Worm (Caenorhabditis elegans) whole organism, late embryonic: Measurements from ENCODE around the gene B0554.5.

Experiments
- ama-1 ChIP-seq: fragments of 150-350 bp; optimal IDR thresholded peaks from 2 replicates; lab custom pipeline; 2014
- ceh-18 ChIP-seq: sonication (generic microtip); optimal IDR thresholded peaks from 2 replicates; lab custom pipeline; 2016; ENCODE audit warnings: missing genetic modification characterization, missing compliant biosample characterization
- dmd-4 ChIP-seq: sonication (generic microtip); optimal IDR thresholded peaks from 2 replicates; lab custom pipeline; 2016; ENCODE audit warnings: borderline replicate concordance, missing genetic modification characterization, missing compliant biosample characterization
- fkh-6 ChIP-seq: sonication (generic microtip); optimal IDR thresholded peaks from 2 replicates; lab custom pipeline; 2016; ENCODE audit warnings: missing genetic modification characterization, missing compliant biosample characterization
- nhr-11 ChIP-seq: fragments of 150-350 bp; optimal IDR thresholded peaks from 2 replicates; lab custom pipeline; 2014; ENCODE audit warnings: missing biosample characterization, missing genetic modification characterization
- pax-1 ChIP-seq: fragments of 150-350 bp; optimal IDR thresholded peaks from 2 replicates; lab custom pipeline; 2014; ENCODE audit warnings: missing biosample characterization, missing genetic modification characterization
- pqm-1 ChIP-seq: sonication (generic microtip); optimal IDR thresholded peaks from 2 replicates; lab custom pipeline; 2016; ENCODE audit warnings: missing genetic modification characterization, missing compliant biosample characterization
- sdc-2 ChIP-seq: sonication (generic microtip); optimal IDR thresholded peaks from 2 replicates; lab custom pipeline; 2016; ENCODE audit warnings: missing genotype, missing genetic modification characterization, missing compliant biosample characterization
- ztf-16 ChIP-seq: sonication (generic microtip); optimal IDR thresholded peaks from 2 replicates; lab custom pipeline; 2017; ENCODE audit warnings: missing genetic modification characterization, missing compliant biosample characterization

DNA sequence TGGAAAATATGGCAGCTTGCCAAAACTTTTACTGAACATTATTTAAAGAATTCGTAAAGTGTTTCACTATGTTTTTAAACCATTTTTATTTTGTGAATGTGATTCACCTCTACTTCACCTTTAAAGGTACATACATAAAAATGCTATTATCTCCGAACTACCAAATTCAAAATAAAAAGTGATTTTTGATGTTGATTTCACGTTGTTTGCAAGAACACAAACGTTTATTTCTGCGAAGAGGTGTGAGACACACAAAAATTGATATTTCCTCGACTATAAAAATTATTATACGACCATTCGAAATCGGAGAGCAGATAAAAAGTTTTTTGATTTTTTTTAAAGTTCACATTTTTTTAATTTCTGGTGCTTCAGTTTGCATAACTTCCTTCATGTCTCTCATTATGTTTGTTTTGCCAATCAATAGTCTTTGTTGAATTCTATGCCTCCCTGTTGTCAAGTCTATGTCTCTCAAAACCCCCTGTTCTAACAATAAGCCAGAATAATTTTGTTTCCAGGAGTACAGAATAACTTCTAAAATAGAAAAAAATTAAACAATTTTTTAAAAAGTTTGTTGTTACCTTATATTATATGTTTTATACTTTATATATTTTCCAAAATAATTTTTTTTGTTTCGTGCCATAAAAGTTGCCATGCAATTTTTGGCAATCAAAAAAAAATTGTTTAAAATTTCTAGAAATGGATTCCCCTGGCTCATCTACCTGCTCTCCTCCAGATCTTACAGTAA is 26.7 kb downstream of the B0554.5 start, which contains the start of gene nhr-123:
- TF ChIP-seq sdc-2 (tag; lab: Kevin White, UChicago) (no peak), nhr-11 (tag; lab: Kevin White, UChicago) (no peak), fkh-6 (no peak), ceh-18 (tag; lab: Kevin White, UChicago) (no peak), ama-1 (lab: Kevin White, UChicago) (no peak), pax-1 (tag; lab: Kevin White, UChicago) (no peak), pqm-1 (no peak), dmd-4 (tag; lab: Kevin White, UChicago) (no peak), ztf-16 (no peak)
